Fruit fly (Drosophila melanogaster) whole organism, wandering third instar larva: ENCODE data around the gene Sr-CI.

Experiments
- Abd-B ChIP-seq: fragments of >200 bp; optimal IDR thresholded peaks from 2 replicates; lab custom pipeline; 2017; ENCODE audit warnings: missing biosample characterization, missing genetic modification characterization
- CG32264 ChIP-seq: fragments of 200-800 bp; sonication (Bioruptor generic); optimal IDR thresholded peaks from 2 replicates; lab custom pipeline; 2016; ENCODE audit warnings: missing biosample characterization, missing genetic modification characterization
- CG9705 ChIP-seq: fragments of 200-800 bp; sonication (Bioruptor generic); optimal IDR thresholded peaks from 2 replicates; lab custom pipeline; 2018; ENCODE audit warnings: missing biosample characterization, mild to moderate bottlenecking, missing genetic modification characterization
- CrebA ChIP-seq: fragments of 200-800 bp; sonication (Bioruptor generic); optimal IDR thresholded peaks from 2 replicates; lab custom pipeline; 2016; ENCODE audit warnings: missing biosample characterization, mild to moderate bottlenecking, missing genetic modification characterization, borderline replicate concordance
- Dfd ChIP-seq: fragments of >200 bp; optimal IDR thresholded peaks from 2 replicates; lab custom pipeline; 2017; ENCODE audit warnings: missing biosample characterization, missing genetic modification characterization
- Dif ChIP-seq: fragments of 200-275, 200-300 bp; sonication (Bioruptor generic); optimal IDR thresholded peaks from 2 replicates; lab custom pipeline; 2018; ENCODE audit warnings: missing biosample characterization, missing genetic modification characterization; ENCODE audit not compliant: partially characterized antibody
- GATAd ChIP-seq: sonication (Bioruptor generic); optimal IDR thresholded peaks from 2 replicates; lab custom pipeline; 2016; ENCODE audit warnings: missing biosample characterization, missing genetic modification characterization
- HLH106 ChIP-seq: fragments of 200-800 bp; optimal IDR thresholded peaks from 3 replicates; lab custom pipeline; 2019; ENCODE audit warnings: missing biosample characterization, mild to moderate bottlenecking, missing genetic modification characterization, moderate library complexity
- Hnf4 ChIP-seq: fragments of 200-800 bp; sonication (Bioruptor generic); optimal IDR thresholded peaks from 2 replicates; lab custom pipeline; 2016; ENCODE audit warnings: missing biosample characterization, mild to moderate bottlenecking, missing genetic modification characterization
- Hr78 ChIP-seq: fragments of >200 bp; optimal IDR thresholded peaks from 2 replicates; lab custom pipeline; 2017; ENCODE audit warnings: missing biosample characterization, missing genetic modification characterization
- Hr83 ChIP-seq: fragments of 200-300 bp; sonication (Bioruptor generic); optimal IDR thresholded peaks from 2 replicates; lab custom pipeline; 2016; ENCODE audit warnings: missing biosample characterization, mild to moderate bottlenecking, missing genetic modification characterization, moderate library complexity; ENCODE audit not compliant: poor library complexity, severe bottlenecking
- Jra ChIP-seq: sonication (Bioruptor generic); optimal IDR thresholded peaks from 2 replicates; lab custom pipeline; 2016; ENCODE audit warnings: missing biosample characterization, missing genetic modification characterization
- Mio ChIP-seq: sonication (Bioruptor generic); optimal IDR thresholded peaks from 2 replicates; lab custom pipeline; 2016; ENCODE audit warnings: missing biosample characterization, missing genetic modification characterization
- Myc ChIP-seq: fragments of >200 bp; optimal IDR thresholded peaks from 2 replicates; lab custom pipeline; 2017
- N ChIP-seq: fragments of >200 bp; optimal IDR thresholded peaks from 2 replicates; lab custom pipeline; 2018; ENCODE audit warnings: missing biosample characterization, missing external identifiers, missing genetic modification characterization
- OdsH ChIP-seq: fragments of 200-800 bp; sonication (Bioruptor generic); optimal IDR thresholded peaks from 2 replicates; lab custom pipeline; 2016; ENCODE audit warnings: missing biosample characterization, mild to moderate bottlenecking, missing genetic modification characterization
- Rel ChIP-seq, 2 experiments: fragments of 200-800 bp; sonication (Bioruptor generic) in 1 of 2; optimal IDR thresholded peaks; 2 replicates in 1 of 2; 3 replicates in 1 of 2; lab custom pipeline; 2016 to 2019; ENCODE audit warnings: mild to moderate bottlenecking in 2 of 2, missing biosample characterization in 2 of 2, missing genetic modification characterization in 2 of 2, moderate library complexity in 1 of 2
- Sp1 ChIP-seq: fragments of 200-800 bp; sonication (Bioruptor generic); optimal IDR thresholded peaks from 3 replicates; lab custom pipeline; 2019; ENCODE audit warnings: missing biosample characterization, mild to moderate bottlenecking, missing genetic modification characterization, moderate library complexity
- Vsx2 ChIP-seq: fragments of 200-300, 225-300 bp; sonication (Bioruptor generic); optimal IDR thresholded peaks from 2 replicates; lab custom pipeline; 2018; ENCODE audit warnings: missing biosample characterization, missing genetic modification characterization; ENCODE audit not compliant: partially characterized antibody
- br ChIP-seq: fragments of 200-800 bp; sonication (Bioruptor generic); optimal IDR thresholded peaks from 2 replicates; lab custom pipeline; 2016; ENCODE audit warnings: missing biosample characterization, missing genetic modification characterization
- brk ChIP-seq: fragments of 200-800 bp; sonication (Bioruptor generic); optimal IDR thresholded peaks from 2 replicates; lab custom pipeline; 2016; ENCODE audit warnings: missing biosample characterization, mild to moderate bottlenecking, missing genetic modification characterization
- dl ChIP-seq, 2 experiments: fragments of 175-275, 200-275 bp in 1 of 2; fragments of 200-275 bp in 1 of 2; sonication (Bioruptor generic); optimal IDR thresholded peaks; lab custom pipeline; 2018; ENCODE audit warnings: mild to moderate bottlenecking in 2 of 2, missing biosample characterization in 2 of 2, missing genetic modification characterization in 2 of 2, moderate library complexity in 2 of 2; ENCODE audit not compliant: partially characterized antibody in 2 of 2, insufficient read depth in 1 of 2
- dmrt93B ChIP-seq: fragments of 200-800 bp; sonication (Bioruptor generic); optimal IDR thresholded peaks from 2 replicates; lab custom pipeline; 2018; ENCODE audit warnings: missing biosample characterization, mild to moderate bottlenecking, missing genetic modification characterization
- dsf ChIP-seq: sonication (Bioruptor generic); optimal IDR thresholded peaks from 2 replicates; lab custom pipeline; 2016; ENCODE audit warnings: missing biosample characterization, missing genetic modification characterization, borderline replicate concordance
- ey ChIP-seq: fragments of 200-800 bp; sonication (Bioruptor generic); optimal IDR thresholded peaks from 2 replicates; lab custom pipeline; 2016; ENCODE audit warnings: missing biosample characterization, missing genetic modification characterization
- foxo ChIP-seq, 2 experiments: fragments of 200-800 bp; sonication (Bioruptor generic); optimal IDR thresholded peaks; 2 replicates in 1 of 2; 3 replicates in 1 of 2; lab custom pipeline; 2016 to 2017; ENCODE audit warnings: missing biosample characterization in 2 of 2, missing genetic modification characterization in 2 of 2
- fru ChIP-seq: fragments of 200-800 bp; sonication (Bioruptor generic); optimal IDR thresholded peaks from 3 replicates; lab custom pipeline; 2016; ENCODE audit warnings: missing biosample characterization, mild to moderate bottlenecking, missing genetic modification characterization
- h ChIP-seq: fragments of 200-800 bp; sonication (Bioruptor generic); optimal IDR thresholded peaks from 3 replicates; lab custom pipeline; 2016; ENCODE audit warnings: missing biosample characterization, mild to moderate bottlenecking, missing genetic modification characterization
- jim ChIP-seq: fragments of 175-275, 200-325 bp; sonication (Bioruptor generic); optimal IDR thresholded peaks from 2 replicates; lab custom pipeline; 2016; ENCODE audit warnings: missing biosample characterization, mild to moderate bottlenecking, missing genetic modification characterization
- lola ChIP-seq: fragments of >200 bp; optimal IDR thresholded peaks from 2 replicates; lab custom pipeline; 2017; ENCODE audit warnings: missing biosample characterization, missing genetic modification characterization
- pan ChIP-seq: fragments of >200 bp; optimal IDR thresholded peaks from 2 replicates; lab custom pipeline; 2017
- psq ChIP-seq: fragments of 200-800 bp; sonication (Bioruptor generic); optimal IDR thresholded peaks from 3 replicates; lab custom pipeline; 2017; ENCODE audit warnings: missing biosample characterization, mild to moderate bottlenecking, missing genetic modification characterization, moderate library complexity
- rgr ChIP-seq: fragments of 200-800 bp; sonication (Bioruptor generic); optimal IDR thresholded peaks from 3 replicates; lab custom pipeline; 2016; ENCODE audit warnings: missing biosample characterization, mild to moderate bottlenecking, missing genetic modification characterization
- sage ChIP-seq: fragments of 200-800 bp; sonication (Bioruptor generic); optimal IDR thresholded peaks from 2 replicates; lab custom pipeline; 2016; ENCODE audit warnings: missing biosample characterization, mild to moderate bottlenecking, missing genetic modification characterization
- sv ChIP-seq: fragments of 200-800 bp; sonication (Bioruptor generic); optimal IDR thresholded peaks from 3 replicates; lab custom pipeline; 2016; ENCODE audit warnings: missing biosample characterization, missing genetic modification characterization
- tai ChIP-seq: sonication (Bioruptor generic); optimal IDR thresholded peaks from 2 replicates; lab custom pipeline; 2016; ENCODE audit warnings: missing biosample characterization, missing genetic modification characterization
- usp ChIP-seq: fragments of >200 bp; optimal IDR thresholded peaks from 2 replicates; lab custom pipeline; 2017; ENCODE audit warnings: missing biosample characterization, missing genetic modification characterization
- woc ChIP-seq: sonication (Bioruptor generic); optimal IDR thresholded peaks from 2 replicates; lab custom pipeline; 2016; ENCODE audit warnings: missing biosample characterization, mild to moderate bottlenecking, missing genetic modification characterization

The Sr-CI gene

dm6 chr2L:4093728-4094324 lies 27.7 kb upstream of the Sr-CI start:
- TF ChIP-seq Rel (GFP tag; optimal IDR thresholded peaks at IDR 0.05; lab: Kevin White, UChicago), result no peak
- no peak for TF ChIP-seq Rel (tag; optimal IDR thresholded peaks at IDR 0.05; lab: Kevin White, UChicago)
- TF ChIP-seq ey, result peak; percentile 13
- no peak for TF ChIP-seq Hr83 (GFP tag; lab: Kevin White, UChicago)
- peak in 1 of 2 experiments; percentile 23 for TF ChIP-seq foxo (GFP tag; optimal IDR thresholded peaks at IDR 0.05; lab: Kevin White, UChicago)
- TF ChIP-seq CrebA, result no peak
- TF ChIP-seq Mio (GFP tag; lab: Kevin White, UChicago), result no peak
- TF ChIP-seq HLH106, result no peak
- no peak for TF ChIP-seq Dfd
- TF ChIP-seq rgr (GFP tag; lab: Kevin White, UChicago), result no peak
- peak; percentile 59 for TF ChIP-seq sv (GFP tag; lab: Kevin White, UChicago)

dm6 chr2L:4096552-4096951 lies 24.9 kb upstream of the Sr-CI start:
- TF ChIP-seq N (GFP tag; lab: Kevin White, UChicago), result no peak
- peak; percentile 26 for TF ChIP-seq rgr (GFP tag; lab: Kevin White, UChicago)
- no peak for TF ChIP-seq Hr83 (GFP tag; lab: Kevin White, UChicago)
- TF ChIP-seq CG9705, result no peak
- peak; percentile 20 for TF ChIP-seq fru (GFP tag; lab: Kevin White, UChicago)
- TF ChIP-seq ey, result peak; percentile 41
- no peak for TF ChIP-seq Dfd
- TF ChIP-seq usp (GFP tag; lab: Kevin White, UChicago), result no peak
- no peak for TF ChIP-seq lola (GFP tag; lab: Kevin White, UChicago)
- TF ChIP-seq psq (GFP tag; lab: Kevin White, UChicago), result no peak
- peak; percentile 38 for TF ChIP-seq woc (GFP tag; lab: Kevin White, UChicago)
- TF ChIP-seq Vsx2 (GFP tag; lab: Kevin White, UChicago), result no peak
- TF ChIP-seq CrebA, result no peak
- no peak for TF ChIP-seq jim (GFP tag; lab: Kevin White, UChicago)
- TF ChIP-seq brk, result no peak
- TF ChIP-seq tai (GFP tag; lab: Kevin White, UChicago), result no peak
- peak; percentile 2 for TF ChIP-seq OdsH
- TF ChIP-seq HLH106, result peak; percentile 21
- no peak for TF ChIP-seq Myc (lab: Kevin White, UChicago)
- no peak for TF ChIP-seq Rel (GFP tag; optimal IDR thresholded peaks at IDR 0.05; lab: Kevin White, UChicago)
- TF ChIP-seq Rel (tag; optimal IDR thresholded peaks at IDR 0.05; lab: Kevin White, UChicago), result no peak
- TF ChIP-seq dl (GFP tag; optimal IDR thresholded peaks at IDR 0.05; lab: Kevin White, UChicago; ENCODE audit: insufficient read depth in 1 of 2, partially characterized antibody in 2 of 2), result no peak
- TF ChIP-seq h (GFP tag; lab: Kevin White, UChicago), result peak; percentile 42
- no peak for TF ChIP-seq Hr78
- TF ChIP-seq Dif (GFP tag; lab: Kevin White, UChicago), result no peak
- TF ChIP-seq Sp1 (GFP tag; lab: Kevin White, UChicago), result peak; percentile 8
- no peak for TF ChIP-seq br (GFP tag; lab: Kevin White, UChicago)
- TF ChIP-seq Abd-B (GFP tag; lab: Kevin White, UChicago), result no peak
- peak in 1 of 2 experiments; percentile 22 for TF ChIP-seq foxo (GFP tag; optimal IDR thresholded peaks at IDR 0.05; lab: Kevin White, UChicago)
- no peak for TF ChIP-seq GATAd (GFP tag; lab: Kevin White, UChicago)
- TF ChIP-seq CG32264, result no peak
- TF ChIP-seq dmrt93B (GFP tag; lab: Kevin White, UChicago), result no peak
- TF ChIP-seq Jra (GFP tag; lab: Kevin White, UChicago), result no peak
- TF ChIP-seq pan (lab: Kevin White, UChicago), result no peak
- TF ChIP-seq Mio (GFP tag; lab: Kevin White, UChicago), result no peak
- TF ChIP-seq Hnf4 (GFP tag; lab: Kevin White, UChicago), result peak; percentile 15
- TF ChIP-seq sv (GFP tag; lab: Kevin White, UChicago), result no peak
- TF ChIP-seq sage (GFP tag; lab: Kevin White, UChicago), result no peak
- no peak for TF ChIP-seq dsf (GFP tag; lab: Kevin White, UChicago)
- TF ChIP-seq, all 38 proteins: peak for 10
